Worm (Caenorhabditis elegans): Measurements from ENCODE around the gene mob-2.
A peak's percentile ranks its signal among the peaks of the same experiment; 100 is the strongest.

The mob-2 gene

ce11 chrX:13106177-13106761 lies 63.6 kb downstream of the mob-2 start:
- TF ChIP-seq blmp-1 (tag; optimal IDR thresholded peaks at IDR 0.05): no peak
- no peak for TF ChIP-seq lin-13 (tag; optimal IDR thresholded peaks at IDR 0.05)
- no peak for TF ChIP-seq sptf-1 (tag; optimal IDR thresholded peaks at IDR 0.05)
- TF ChIP-seq ces-1 (GFP tag; optimal IDR thresholded peaks at IDR 0.05): no peak
- TF ChIP-seq mls-2 (tag; optimal IDR thresholded peaks at IDR 0.05): no peak
- TF ChIP-seq mab-5 (tag; optimal IDR thresholded peaks at IDR 0.05): no peak
- no peak for TF ChIP-seq flh-1 (GFP tag; optimal IDR thresholded peaks at IDR 0.05)
- TF ChIP-seq ceh-43 (GFP tag; optimal IDR thresholded peaks at IDR 0.05): no peak
- TF ChIP-seq lin-32 (GFP tag; optimal IDR thresholded peaks at IDR 0.05): no peak
- TF ChIP-seq unc-120 (tag; optimal IDR thresholded peaks at IDR 0.05; ENCODE audit: poor library complexity, severe bottlenecking): no peak
- TF ChIP-seq bed-3 (GFP tag; optimal IDR thresholded peaks at IDR 0.05): no peak
- TF ChIP-seq ham-2 (GFP tag; optimal IDR thresholded peaks at IDR 0.05): no peak
- TF ChIP-seq unc-39 (tag; optimal IDR thresholded peaks at IDR 0.05): no peak

- TF ChIP-seq ceh-43 (GFP tag; optimal IDR thresholded peaks at IDR 0.05) (no peak), unc-39 (tag; optimal IDR thresholded peaks at IDR 0.05) (no peak), unc-62 (GFP tag; optimal IDR thresholded peaks at IDR 0.05) (no peak), ham-2 (GFP tag; optimal IDR thresholded peaks at IDR 0.05) (no peak), lin-13 (tag; optimal IDR thresholded peaks at IDR 0.05) (peak; percentile 23), bed-3 (GFP tag; optimal IDR thresholded peaks at IDR 0.05) (no peak), lsy-2 (tag; optimal IDR thresholded peaks at IDR 0.05) (no peak), mep-1 (tag; optimal IDR thresholded peaks at IDR 0.05) (no peak), nhr-76 (tag; optimal IDR thresholded peaks at IDR 0.05) (no peak), ceh-83 (GFP tag; optimal IDR thresholded peaks at IDR 0.05) (peak; percentile 53), ceh-39 (tag; optimal IDR thresholded peaks at IDR 0.05) (no peak), mab-5 (tag; optimal IDR thresholded peaks at IDR 0.05) (no peak), elt-1 (tag; optimal IDR thresholded peaks at IDR 0.05; ENCODE audit: borderline replicate concordance, insufficient read depth) (no peak), tbx-8 (GFP tag; optimal IDR thresholded peaks at IDR 0.05) (no peak), blmp-1 (tag; optimal IDR thresholded peaks at IDR 0.05) (no peak), zip-8 (tag; optimal IDR thresholded peaks at IDR 0.05) (no peak), sptf-1 (tag; optimal IDR thresholded peaks at IDR 0.05) (no peak), mls-2 (tag; optimal IDR thresholded peaks at IDR 0.05) (no peak), nhr-12 (tag; optimal IDR thresholded peaks at IDR 0.05) (no peak), cnd-1 (tag; optimal IDR thresholded peaks at IDR 0.05) (no peak), M03D4.4 (tag; optimal IDR thresholded peaks at IDR 0.05) (no peak), ztf-11 (tag; optimal IDR thresholded peaks at IDR 0.05) (no peak), unc-120 (tag; optimal IDR thresholded peaks at IDR 0.05; ENCODE audit: poor library complexity, severe bottlenecking) (no peak), drap-1 (GFP tag; optimal IDR thresholded peaks at IDR 0.05) (no peak), pha-4 (tag; optimal IDR thresholded peaks at IDR 0.05) (no peak), sem-2 (GFP tag; optimal IDR thresholded peaks at IDR 0.05) (no peak), snpc-4 (tag; optimal IDR thresholded peaks at IDR 0.05) (no peak), flh-1 (GFP tag; optimal IDR thresholded peaks at IDR 0.05) (no peak), ces-1 (GFP tag; optimal IDR thresholded peaks at IDR 0.05) (no peak), hlh-1 (tag; optimal IDR thresholded peaks at IDR 0.05) (no peak), nhr-28 (tag; optimal IDR thresholded peaks at IDR 0.05) (no peak), nhr-237 (tag; optimal IDR thresholded peaks at IDR 0.05) (no peak), nhr-2 (tag; optimal IDR thresholded peaks at IDR 0.05) (peak; percentile 14), elt-3 (tag; optimal IDR thresholded peaks at IDR 0.05) (peak; percentile 48)
These were observed 64.9 kb downstream of the mob-2 start, which contains the start of gene F17H10.1 for ce11 chrX:13104966-13105365. Gene F17H10.1 (plus strand): TSS chrX:13105241.

ce11 chrX:13102838-13103237 lies 67.0 kb downstream of the mob-2 start:
- TF ChIP-seq nhr-237 (tag; optimal IDR thresholded peaks at IDR 0.05) (no peak), unc-39 (tag; optimal IDR thresholded peaks at IDR 0.05) (no peak), elt-3 (tag; optimal IDR thresholded peaks at IDR 0.05) (no peak), ham-2 (GFP tag; optimal IDR thresholded peaks at IDR 0.05) (no peak), unc-120 (tag; optimal IDR thresholded peaks at IDR 0.05; ENCODE audit: poor library complexity, severe bottlenecking) (no peak), nhr-28 (tag; optimal IDR thresholded peaks at IDR 0.05) (no peak), nhr-2 (tag; optimal IDR thresholded peaks at IDR 0.05) (no peak), nhr-76 (tag; optimal IDR thresholded peaks at IDR 0.05) (no peak), ceh-43 (GFP tag; optimal IDR thresholded peaks at IDR 0.05) (no peak), bed-3 (GFP tag; optimal IDR thresholded peaks at IDR 0.05) (no peak), cnd-1 (tag; optimal IDR thresholded peaks at IDR 0.05) (no peak), ztf-11 (tag; optimal IDR thresholded peaks at IDR 0.05) (no peak), lin-32 (GFP tag; optimal IDR thresholded peaks at IDR 0.05) (no peak), pha-4 (tag; optimal IDR thresholded peaks at IDR 0.05) (no peak), hlh-1 (tag; optimal IDR thresholded peaks at IDR 0.05) (no peak), ceh-83 (GFP tag; optimal IDR thresholded peaks at IDR 0.05) (no peak), M03D4.4 (tag; optimal IDR thresholded peaks at IDR 0.05) (no peak), ces-1 (GFP tag; optimal IDR thresholded peaks at IDR 0.05) (no peak), mab-5 (tag; optimal IDR thresholded peaks at IDR 0.05) (no peak), sptf-1 (tag; optimal IDR thresholded peaks at IDR 0.05) (no peak)

Measured in whole organism, mixed stage, embryonic.